Fruit fly (Drosophila melanogaster) whole organism, prepupa: Measurements from ENCODE around the gene c12.2.

ENCODE experiments used
- Blimp-1 ChIP-seq: fragments of 200-800 bp; sonication (Bioruptor generic); optimal IDR thresholded peaks from 3 replicates; lab custom pipeline; 2017; ENCODE audit warnings: missing biosample characterization, missing genetic modification characterization, mild to moderate bottlenecking, moderate library complexity, missing genetic modification reagents
- CG10631 ChIP-seq: fragments of 200-800 bp; sonication (Bioruptor generic); optimal IDR thresholded peaks from 2 replicates; lab custom pipeline; 2016; ENCODE audit warnings: missing biosample characterization, missing genetic modification characterization
- CG10669 ChIP-seq: fragments of 200-800 bp; sonication (Bioruptor generic); optimal IDR thresholded peaks from 3 replicates; lab custom pipeline; 2018; ENCODE audit warnings: missing biosample characterization, mild to moderate bottlenecking, missing genetic modification characterization, moderate library complexity
- CG11294 ChIP-seq: fragments of 200-800 bp; sonication (Bioruptor generic); IDR thresholded peaks from 2 replicates; pipeline ENCODE4 v1.3.6; 2022; ENCODE audit warnings: missing biosample characterization, missing genetic modification characterization
- CG15336 ChIP-seq: fragments of 200-800 bp; sonication (Bioruptor generic); IDR thresholded peaks from 2 replicates; pipeline ENCODE4 v1.3.6; 2022; ENCODE audit warnings: missing biosample characterization, missing genetic modification characterization
- CG1621 ChIP-seq: fragments of 200-800 bp; sonication (Bioruptor generic); optimal IDR thresholded peaks from 3 replicates; lab custom pipeline; 2018; ENCODE audit warnings: missing biosample characterization, mild to moderate bottlenecking, missing genetic modification characterization
- CG16779 ChIP-seq: fragments of 200-800 bp; sonication (Bioruptor generic); optimal IDR thresholded peaks from 3 replicates; lab custom pipeline; 2017; ENCODE audit warnings: missing biosample characterization, mild to moderate bottlenecking, missing genetic modification characterization
- CG3032 ChIP-seq: fragments of 200-800 bp; optimal IDR thresholded peaks from 2 replicates; lab custom pipeline; 2019; ENCODE audit warnings: missing biosample characterization, mild to moderate bottlenecking, missing genetic modification characterization, moderate library complexity
- CG31627 ChIP-seq: fragments of 200-800 bp; sonication (Bioruptor generic); optimal IDR thresholded peaks from 3 replicates; lab custom pipeline; 2016; ENCODE audit warnings: missing biosample characterization, missing genetic modification characterization
- CG34406 ChIP-seq: fragments of 200-800 bp; sonication (Bioruptor generic); optimal IDR thresholded peaks from 3 replicates; lab custom pipeline; 2016; ENCODE audit warnings: missing biosample characterization, missing genetic modification characterization
- CG3919 ChIP-seq: fragments of 200-800 bp; sonication (Bioruptor generic); optimal IDR thresholded peaks from 3 replicates; lab custom pipeline; 2016; ENCODE audit warnings: missing biosample characterization, missing genetic modification characterization
- CG6163 ChIP-seq: fragments of 200-800 bp; sonication (Bioruptor generic); IDR thresholded peaks from 3 replicates; pipeline ENCODE4 v1.3.6; 2022; ENCODE audit warnings: missing biosample characterization, missing genetic modification characterization
- CG6276 ChIP-seq: fragments of 200-800 bp; sonication (Bioruptor generic); optimal IDR thresholded peaks from 2 replicates; lab custom pipeline; 2017; ENCODE audit warnings: missing biosample characterization, mild to moderate bottlenecking, missing genetic modification characterization
- CG6854 ChIP-seq: fragments of 200-800 bp; sonication (Bioruptor generic); optimal IDR thresholded peaks from 2 replicates; lab custom pipeline; 2017; ENCODE audit warnings: missing biosample characterization, mild to moderate bottlenecking, missing genetic modification characterization
- CG7368 ChIP-seq: fragments of 200-800 bp; sonication (Bioruptor generic); optimal IDR thresholded peaks from 3 replicates; lab custom pipeline; 2016; ENCODE audit warnings: missing biosample characterization, missing genetic modification characterization
- CG8319 ChIP-seq: fragments of 200-800 bp; sonication (Bioruptor generic); optimal IDR thresholded peaks from 3 replicates; lab custom pipeline; 2016; ENCODE audit warnings: missing biosample characterization, missing genetic modification characterization
- CG8632 ChIP-seq: fragments of 200-800 bp; sonication (Bioruptor generic); optimal IDR thresholded peaks from 3 replicates; lab custom pipeline; 2016; ENCODE audit warnings: missing biosample characterization, missing genetic modification characterization
- CG9139 ChIP-seq: fragments of 200-800 bp; sonication (Bioruptor generic); optimal IDR thresholded peaks from 3 replicates; lab custom pipeline; 2017; ENCODE audit warnings: missing biosample characterization, mild to moderate bottlenecking, missing genetic modification characterization
- Eip75B ChIP-seq: fragments of 200-800 bp; sonication (Bioruptor generic); optimal IDR thresholded peaks from 3 replicates; lab custom pipeline; 2016; ENCODE audit warnings: missing biosample characterization, missing genetic modification characterization
- Eip78C ChIP-seq: fragments of 200-800 bp; sonication (Bioruptor generic); peaks from one replicate; lab custom pipeline; 2016; ENCODE audit warnings: missing biosample characterization, missing genetic modification characterization
- Gug ChIP-seq: fragments of 200-800 bp; sonication (Bioruptor generic); IDR thresholded peaks from 2 replicates; pipeline ENCODE4 v1.3.6; 2022; ENCODE audit warnings: missing biosample characterization, missing genetic modification characterization
- Hr38 ChIP-seq: sonication (Bioruptor generic); optimal IDR thresholded peaks from 2 replicates; lab custom pipeline; 2016; ENCODE audit warnings: missing biosample characterization, missing genetic modification characterization
- Hr39 ChIP-seq: fragments of 200-800 bp; sonication (Bioruptor generic); optimal IDR thresholded peaks from 2 replicates; lab custom pipeline; 2016; ENCODE audit warnings: missing biosample characterization, missing genetic modification characterization
- Hr4 ChIP-seq: fragments of 200-800 bp; sonication (Bioruptor generic); optimal IDR thresholded peaks from 3 replicates; lab custom pipeline; 2016; ENCODE audit warnings: missing biosample characterization, missing genetic modification characterization
- Met ChIP-seq: fragments of 200-800 bp; sonication (Bioruptor generic); optimal IDR thresholded peaks from 3 replicates; lab custom pipeline; 2016; ENCODE audit warnings: missing biosample characterization, missing genetic modification characterization
- OdsH ChIP-seq: fragments of 200-800 bp; sonication (Bioruptor generic); optimal IDR thresholded peaks from 3 replicates; lab custom pipeline; 2016; ENCODE audit warnings: missing biosample characterization, missing genetic modification characterization
- Smox ChIP-seq: fragments of 200-800 bp; sonication (Bioruptor generic); optimal IDR thresholded peaks from 3 replicates; lab custom pipeline; 2016; ENCODE audit warnings: missing biosample characterization, missing genetic modification characterization
- Sox102F ChIP-seq: fragments of 200-800 bp; sonication (Bioruptor generic); optimal IDR thresholded peaks from 2 replicates; lab custom pipeline; 2016; ENCODE audit warnings: missing biosample characterization, mild to moderate bottlenecking, missing genetic modification characterization
- Sox14 ChIP-seq: fragments of 200-800 bp; sonication (Bioruptor generic); optimal IDR thresholded peaks from 3 replicates; lab custom pipeline; 2016; ENCODE audit warnings: missing biosample characterization, missing genetic modification characterization
- Sox15 ChIP-seq: fragments of 200-800 bp; sonication (Bioruptor generic); optimal IDR thresholded peaks from 3 replicates; lab custom pipeline; 2016; ENCODE audit warnings: missing biosample characterization, missing genetic modification characterization
- achi ChIP-seq: fragments of 200-800 bp; sonication (Bioruptor generic); optimal IDR thresholded peaks from 3 replicates; lab custom pipeline; 2016; ENCODE audit warnings: missing biosample characterization, missing genetic modification characterization
- cyc ChIP-seq: fragments of 200-800 bp; sonication (Bioruptor generic); optimal IDR thresholded peaks from 3 replicates; lab custom pipeline; 2016; ENCODE audit warnings: missing biosample characterization, missing genetic modification characterization
- dac ChIP-seq: fragments of 200-800 bp; sonication (Bioruptor generic); optimal IDR thresholded peaks from 2 replicates; lab custom pipeline; 2017; ENCODE audit warnings: missing biosample characterization, mild to moderate bottlenecking, missing genetic modification characterization
- dsx ChIP-seq: fragments of 200-800 bp; optimal IDR thresholded peaks from 3 replicates; lab custom pipeline; 2019; ENCODE audit warnings: missing biosample characterization, mild to moderate bottlenecking, missing genetic modification characterization, moderate library complexity; ENCODE audit not compliant: poor library complexity, severe bottlenecking
- eg ChIP-seq: fragments of 200-800 bp; sonication (Bioruptor generic); IDR thresholded peaks from 3 replicates; pipeline ENCODE4 v1.3.6; 2022; ENCODE audit warnings: missing biosample characterization, missing genetic modification characterization
- fd85E ChIP-seq: fragments of 200-800 bp; sonication (Bioruptor generic); optimal IDR thresholded peaks from 3 replicates; lab custom pipeline; 2016; ENCODE audit warnings: missing biosample characterization, missing genetic modification characterization
- fkh ChIP-seq: fragments of 200-800 bp; sonication (Bioruptor generic); optimal IDR thresholded peaks from 3 replicates; lab custom pipeline; 2017; ENCODE audit warnings: missing biosample characterization, mild to moderate bottlenecking, missing genetic modification characterization, moderate library complexity
- lz ChIP-seq: fragments of 200-800 bp; sonication (Bioruptor generic); optimal IDR thresholded peaks from 3 replicates; lab custom pipeline; 2016; ENCODE audit warnings: missing biosample characterization, missing genetic modification characterization
- net ChIP-seq: fragments of 200-800 bp; sonication (Bioruptor generic); optimal IDR thresholded peaks from 3 replicates; lab custom pipeline; 2016; ENCODE audit warnings: missing biosample characterization, missing genetic modification characterization
- pdm3 ChIP-seq: fragments of 200-800 bp; sonication (Bioruptor generic); optimal IDR thresholded peaks from 3 replicates; lab custom pipeline; 2016; ENCODE audit warnings: missing biosample characterization, missing genetic modification characterization
- salr ChIP-seq, 2 experiments: fragments of 200-800 bp; sonication (Bioruptor generic); optimal IDR thresholded peaks; 3 replicates each; lab custom pipeline; 2016 to 2018; ENCODE audit warnings: missing biosample characterization in 2 of 2, missing genetic modification characterization in 2 of 2, mild to moderate bottlenecking in 1 of 2
- spab ChIP-seq: fragments of 200-800 bp; sonication (Bioruptor generic); optimal IDR thresholded peaks from 2 replicates; lab custom pipeline; 2017; ENCODE audit warnings: missing biosample characterization, mild to moderate bottlenecking, missing genetic modification characterization, missing genetic modification reagents
- ss ChIP-seq, 2 experiments: fragments of 200-800 bp; sonication (Bioruptor generic); optimal IDR thresholded peaks; 2 replicates in 1 of 2; 3 replicates in 1 of 2; lab custom pipeline; 2017 to 2018; ENCODE audit warnings: mild to moderate bottlenecking in 2 of 2, missing biosample characterization in 2 of 2, missing genetic modification characterization in 2 of 2, moderate library complexity in 1 of 2
- svp ChIP-seq: fragments of 200-800 bp; sonication (Bioruptor generic); peaks from one replicate; lab custom pipeline; 2016; ENCODE audit warnings: missing biosample characterization, missing genetic modification characterization
- topi ChIP-seq: fragments of 200-800 bp; sonication (Bioruptor generic); optimal IDR thresholded peaks from 3 replicates; lab custom pipeline; 2016; ENCODE audit warnings: missing biosample characterization, missing genetic modification characterization
- vri ChIP-seq: fragments of 200-800 bp; sonication (Bioruptor generic); optimal IDR thresholded peaks from 3 replicates; lab custom pipeline; 2016; ENCODE audit warnings: missing biosample characterization, mild to moderate bottlenecking, missing genetic modification characterization

Gene c12.2

dm6 chrX:9350309-9350708, 31.1 kb downstream of the c12.2 start (continued):
- TF ChIP-seq Hr38 (GFP tag; lab: Kevin White, UChicago) (no peak), Eip75B (GFP tag; lab: Kevin White, UChicago) (no peak), topi (GFP tag; lab: Kevin White, UChicago) (no peak), CG16779 (no peak), CG8632 (GFP tag; lab: Kevin White, UChicago) (no peak), CG31627 (GFP tag; lab: Kevin White, UChicago) (no peak), Blimp-1 (GFP tag; lab: Kevin White, UChicago) (no peak), Hr39 (no peak), fd85E (GFP tag; lab: Kevin White, UChicago) (no peak)

dm6 chrX:9352112-9353096, 33.2 kb downstream of the c12.2 start:
- peak; percentile 44 for TF ChIP-seq pdm3 (GFP tag; lab: Kevin White, UChicago)
- TF ChIP-seq CG6854 (GFP tag; lab: Kevin White, UChicago), result peak; percentile 42
- TF ChIP-seq Hr4 (GFP tag; lab: Kevin White, UChicago), result peak; percentile 83
- peak; percentile 54 for TF ChIP-seq CG3919
- TF ChIP-seq spab (GFP tag; lab: Kevin White, UChicago), result no peak
- no peak for TF ChIP-seq CG7368 (GFP tag; lab: Kevin White, UChicago)
- TF ChIP-seq CG15336 (GFP tag; lab: Robert Waterston, UW), result peak; percentile 73
- TF ChIP-seq vri (GFP tag; lab: Kevin White, UChicago), result peak; percentile 42
- peak; percentile 45 for TF ChIP-seq Blimp-1 (GFP tag; lab: Kevin White, UChicago)
- TF ChIP-seq Met (GFP tag; lab: Kevin White, UChicago), result peak; percentile 77
- TF ChIP-seq lz (GFP tag; lab: Kevin White, UChicago), result peak; percentile 64
- TF ChIP-seq cyc (GFP tag; lab: Kevin White, UChicago), result peak; percentile 71
- peak; percentile 71 for TF ChIP-seq CG31627 (GFP tag; lab: Kevin White, UChicago)
- no peak for TF ChIP-seq dac
- no peak for TF ChIP-seq salr (GFP tag; optimal IDR thresholded peaks at IDR 0.05; lab: Kevin White, UChicago)
- peak; percentile 79 for TF ChIP-seq fkh (GFP tag; lab: Kevin White, UChicago)
- TF ChIP-seq CG1621 (tag; lab: Kevin White, UChicago), result peak; percentile 5
- peak; percentile 76 for TF ChIP-seq topi (GFP tag; lab: Kevin White, UChicago)
- peak; percentile 82 for TF ChIP-seq svp (GFP tag; lab: Kevin White, UChicago)
- peak; percentile 24 for TF ChIP-seq Sox15 (GFP tag; lab: Kevin White, UChicago)
- TF ChIP-seq CG16779, result no peak
- peak; percentile 52 for TF ChIP-seq CG8632 (GFP tag; lab: Kevin White, UChicago)
- peak; percentile 22 for TF ChIP-seq CG10669 (GFP tag; lab: Kevin White, UChicago)
- peak; percentile 66 for TF ChIP-seq Hr39
- TF ChIP-seq net, result peak; percentile 60
- TF ChIP-seq Sox14 (GFP tag; lab: Kevin White, UChicago), result peak; percentile 66
- TF ChIP-seq Hr38 (GFP tag; lab: Kevin White, UChicago), result no peak
- TF ChIP-seq CG11294, result no peak; the same call in 1 of the 2 replicates
- peak; percentile 65 for TF ChIP-seq CG34406 (GFP tag; lab: Kevin White, UChicago)
- peak; percentile 3 for TF ChIP-seq Eip75B (GFP tag; lab: Kevin White, UChicago)
- peak; percentile 61; the same call in 1 of the 2 replicates for TF ChIP-seq Gug (GFP tag; lab: Robert Waterston, UW)
- peak; percentile 65 for TF ChIP-seq Smox (GFP tag; lab: Kevin White, UChicago)
- TF ChIP-seq CG3032 (tag; lab: Kevin White, UChicago), result no peak
- peak; percentile 67 for TF ChIP-seq CG6276 (GFP tag; lab: Kevin White, UChicago)
- TF ChIP-seq CG8319 (GFP tag; lab: Kevin White, UChicago), result peak; percentile 19
- TF ChIP-seq achi, result peak; percentile 60
- TF ChIP-seq CG6163 (GFP tag; lab: Robert Waterston, UW), result peak; percentile 85
- TF ChIP-seq eg (GFP tag; lab: Robert Waterston, UW), result peak; percentile 77
- TF ChIP-seq CG9139, result no peak
- TF ChIP-seq CG10631 (GFP tag; lab: Kevin White, UChicago), result peak; percentile 42
- peak; percentile 66 for TF ChIP-seq Sox102F (GFP tag; lab: Kevin White, UChicago)
- peak; percentile 4 for TF ChIP-seq dsx (GFP tag; lab: Kevin White, UChicago)
- peak; percentile 84 for TF ChIP-seq Eip78C (GFP tag; lab: Kevin White, UChicago)
- peak in 1 of 2 experiments; percentile 4 for TF ChIP-seq ss (GFP tag; optimal IDR thresholded peaks at IDR 0.05; lab: Kevin White, UChicago)
- peak; percentile 0 for TF ChIP-seq fd85E (GFP tag; lab: Kevin White, UChicago)
- peak; percentile 59 for TF ChIP-seq OdsH
